Fruit fly (Drosophila melanogaster): ENCODE results near the gene chm.

chm gene

dm6 chr2L:7418148-7418988 is 6.2 kb downstream of the chm start (continued):
- TF ChIP-seq Ets96B (tag; optimal IDR thresholded peaks at IDR 0.05) (peak; percentile 85), Ets21C (GFP tag; optimal IDR thresholded peaks at IDR 0.05) (peak; percentile 52), Hr4 (GFP tag; optimal IDR thresholded peaks at IDR 0.05) (peak; percentile 78), dac (GFP tag; optimal IDR thresholded peaks at IDR 0.05) (peak; percentile 39), acj6 (GFP tag; optimal IDR thresholded peaks at IDR 0.05) (peak; percentile 86), Met (GFP tag; optimal IDR thresholded peaks at IDR 0.05) (peak; percentile 88), pdm3 (GFP tag; optimal IDR thresholded peaks at IDR 0.05) (peak; percentile 65), lz (GFP tag; optimal IDR thresholded peaks at IDR 0.05) (peak; percentile 83), CG9139 (GFP tag; optimal IDR thresholded peaks at IDR 0.05) (peak; percentile 45), salr (GFP tag; optimal IDR thresholded peaks at IDR 0.05) (peak; percentile 42 to 74)

DNA sequence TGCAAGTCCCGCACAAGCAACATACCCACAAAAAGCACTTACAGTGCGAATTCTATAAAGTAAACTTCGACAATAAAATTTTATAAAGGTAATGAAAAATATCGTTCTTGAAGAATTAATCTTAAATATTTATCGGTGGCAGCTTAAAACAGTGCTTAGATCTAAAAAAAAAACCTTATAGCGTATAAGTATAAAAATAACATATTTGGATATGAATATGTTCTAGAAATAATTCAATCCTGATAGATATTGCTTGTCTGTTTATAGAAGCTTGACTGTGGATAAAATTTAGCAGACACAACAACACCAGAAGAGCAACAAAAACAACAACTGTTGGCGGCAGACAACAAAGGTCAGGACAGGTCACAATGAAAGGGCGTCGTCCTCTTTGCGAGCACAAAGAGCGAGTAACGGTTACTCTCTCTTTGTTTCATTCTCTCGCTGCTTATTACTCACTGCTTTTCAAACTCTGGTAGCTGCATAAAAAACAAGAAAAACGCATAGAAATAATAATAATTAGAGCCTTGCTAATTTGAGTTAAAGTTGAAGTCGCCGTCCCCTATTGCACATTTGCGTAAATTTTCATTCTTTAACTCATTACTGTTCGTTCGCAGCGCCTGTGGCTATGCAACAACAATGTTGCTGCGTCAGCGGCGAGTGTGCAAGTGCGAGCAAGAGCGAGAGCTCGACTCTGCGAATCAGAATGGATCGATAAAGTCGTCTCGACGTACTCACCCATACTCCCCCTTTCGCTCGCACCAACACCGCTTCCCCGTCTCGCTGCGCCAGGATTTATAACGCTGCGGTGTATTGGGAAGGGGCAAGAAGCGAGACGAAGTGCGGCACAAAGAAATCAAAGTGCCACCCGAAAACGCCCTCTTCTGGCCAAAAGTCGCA is 7.4 kb downstream of the chm start:
- no peak for TF ChIP-seq CG7368 (GFP tag; optimal IDR thresholded peaks at IDR 0.05)
- peak; percentile 31 for TF ChIP-seq CG6854 (GFP tag; optimal IDR thresholded peaks at IDR 0.05)
- TF ChIP-seq CG16779 (tag; optimal IDR thresholded peaks at IDR 0.05): peak; percentile 44
- peak; percentile 64 for TF ChIP-seq CG15336 (GFP tag; IDR thresholded peaks at IDR 0.05)
- TF ChIP-seq ss (GFP tag; optimal IDR thresholded peaks at IDR 0.05): peak in 1 of 2 experiments; percentile 76
- TF ChIP-seq CG6808 (GFP tag; optimal IDR thresholded peaks at IDR 0.05): peak; percentile 64
- peak; percentile 45 for TF ChIP-seq CG6792 (GFP tag; optimal IDR thresholded peaks at IDR 0.05)
- peak; percentile 52; the same call in 1 of the 3 replicates for TF ChIP-seq eg (GFP tag; IDR thresholded peaks at IDR 0.05)
- TF ChIP-seq Eip75B (GFP tag; optimal IDR thresholded peaks at IDR 0.05): peak; percentile 78
- TF ChIP-seq vri (GFP tag; optimal IDR thresholded peaks at IDR 0.05): no peak
- TF ChIP-seq CG1621 (tag; optimal IDR thresholded peaks at IDR 0.05): no peak
- TF ChIP-seq dac (GFP tag; optimal IDR thresholded peaks at IDR 0.05): no peak
- TF ChIP-seq CG10631 (GFP tag; optimal IDR thresholded peaks at IDR 0.05): peak; percentile 78
- peak; percentile 54 for TF ChIP-seq CG32006 (GFP tag; optimal IDR thresholded peaks at IDR 0.05)
- no peak for TF ChIP-seq Hr38 (GFP tag; optimal IDR thresholded peaks at IDR 0.05)
- no peak for TF ChIP-seq Sox15 (GFP tag; optimal IDR thresholded peaks at IDR 0.05)
- peak; percentile 67 for TF ChIP-seq CG8119 (GFP tag; IDR thresholded peaks at IDR 0.05)
- peak; percentile 95 for TF ChIP-seq svp (GFP tag)
- TF ChIP-seq Eip93F (GFP tag; optimal IDR thresholded peaks at IDR 0.05): no peak
- peak; percentile 65 for TF ChIP-seq CG6163 (GFP tag; IDR thresholded peaks at IDR 0.05)
- peak; percentile 40 for TF ChIP-seq CG11902 (GFP tag; optimal IDR thresholded peaks at IDR 0.05)
- peak; percentile 38 for TF ChIP-seq CG4318 (GFP tag; optimal IDR thresholded peaks at IDR 0.05)
- peak; percentile 62 for TF ChIP-seq Blimp-1 (GFP tag; optimal IDR thresholded peaks at IDR 0.05)
- peak; percentile 30 for TF ChIP-seq acj6 (GFP tag; optimal IDR thresholded peaks at IDR 0.05)
- TF ChIP-seq CG6276 (GFP tag; optimal IDR thresholded peaks at IDR 0.05): peak; percentile 34
- peak; percentile 44 for TF ChIP-seq fd59A (GFP tag; optimal IDR thresholded peaks at IDR 0.05)
- TF ChIP-seq CG34406 (GFP tag; optimal IDR thresholded peaks at IDR 0.05): peak; percentile 70
- no peak for TF ChIP-seq net (GFP tag; optimal IDR thresholded peaks at IDR 0.05)
- TF ChIP-seq spab (GFP tag; optimal IDR thresholded peaks at IDR 0.05): peak; percentile 15
- peak; percentile 31 for TF ChIP-seq CG11762 (GFP tag; optimal IDR thresholded peaks at IDR 0.05; ENCODE audit: insufficient read depth)
- no peak for TF ChIP-seq fd85E (GFP tag; optimal IDR thresholded peaks at IDR 0.05)
- TF ChIP-seq Ets96B (tag; optimal IDR thresholded peaks at IDR 0.05): peak; percentile 58
- TF ChIP-seq salr (GFP tag; optimal IDR thresholded peaks at IDR 0.05): peak in 1 of 2 experiments; percentile 43
- peak; percentile 54 for TF ChIP-seq OdsH (GFP tag; optimal IDR thresholded peaks at IDR 0.05)
- TF ChIP-seq cyc (GFP tag; optimal IDR thresholded peaks at IDR 0.05): peak; percentile 69
- peak; percentile 53 for TF ChIP-seq CG3919 (GFP tag; optimal IDR thresholded peaks at IDR 0.05)
- TF ChIP-seq fkh (GFP tag; optimal IDR thresholded peaks at IDR 0.05): no peak
- TF ChIP-seq pdm3 (GFP tag; optimal IDR thresholded peaks at IDR 0.05): peak; percentile 65
- no peak for TF ChIP-seq CG8319 (GFP tag; optimal IDR thresholded peaks at IDR 0.05)
- TF ChIP-seq CG11294 (GFP tag; IDR thresholded peaks at IDR 0.05): 0 out of 2 replicates have a peak, but pooled peaks have one; percentile 11
